ENCODE assay signal across 1 fruit fly cellular context in the genomic region with DNA sequence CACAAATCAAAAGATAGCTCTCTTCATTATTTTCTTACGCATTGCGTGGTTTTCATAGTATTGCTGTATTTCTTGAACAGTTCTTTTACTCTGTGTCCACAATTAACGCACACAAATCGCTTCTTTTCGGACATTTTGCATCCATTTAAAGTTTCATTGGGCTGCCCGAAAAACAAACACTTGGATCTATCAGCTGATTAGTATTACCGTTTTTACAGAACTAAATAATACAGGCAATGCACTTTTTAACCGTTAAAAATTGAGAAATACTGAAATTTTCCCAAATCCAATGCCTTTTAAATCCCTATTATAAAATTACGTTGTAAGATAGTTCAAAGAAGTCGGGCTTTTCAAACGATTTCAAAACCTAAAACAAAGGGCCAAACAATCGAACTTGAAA.
A peak's percentile ranks its signal among the peaks of the same experiment; 100 is the strongest.
TF ChIP-seq lines count a peak whose summit lies in the region.

Gene Arv1 (minus strand): TSS at position 226 of the 400 bp plus-strand sequence.

TF ChIP-seq in whole organism, embryonic, 481 proteins besides CTCF, POLR2A, EP300 and RAD21 (continued from another document):
- TF ChIP-seq CG10209 (GFP tag; optimal IDR thresholded peaks at IDR 0.05; lab: Kevin White, UChicago): no peak
- TF ChIP-seq pzg (GFP tag; optimal IDR thresholded peaks at IDR 0.05; lab: Kevin White, UChicago): peak; percentile 44
- TF ChIP-seq Dek (tag; optimal IDR thresholded peaks at IDR 0.05; lab: Kevin White, UChicago): no peak
- no peak for TF ChIP-seq chif (GFP tag; optimal IDR thresholded peaks at IDR 0.05; lab: Kevin White, UChicago)
- no peak for TF ChIP-seq ERR (GFP tag; optimal IDR thresholded peaks at IDR 0.05; lab: Kevin White, UChicago)
- peak; percentile 30 for TF ChIP-seq Dp (GFP tag; optimal IDR thresholded peaks at IDR 0.05; lab: Kevin White, UChicago)
- peak; percentile 28 for TF ChIP-seq CG1603 (tag; optimal IDR thresholded peaks at IDR 0.05; lab: Kevin White, UChicago)
- no peak for TF ChIP-seq tll (GFP tag; optimal IDR thresholded peaks at IDR 0.05; lab: Kevin White, UChicago)
- no peak for TF ChIP-seq HLH54F (GFP tag; optimal IDR thresholded peaks at IDR 0.05; lab: Kevin White, UChicago)
- no peak for TF ChIP-seq fru (optimal IDR thresholded peaks at IDR 0.05; lab: Kevin White, UChicago)
- TF ChIP-seq CG9727 (GFP tag; optimal IDR thresholded peaks at IDR 0.05; lab: Kevin White, UChicago): no peak
- no peak for TF ChIP-seq Spps (tag; optimal IDR thresholded peaks at IDR 0.05; lab: Kevin White, UChicago)
- no peak for TF ChIP-seq fd102C (GFP tag; optimal IDR thresholded peaks at IDR 0.05; lab: Kevin White, UChicago)
- TF ChIP-seq CG7928 (GFP tag; optimal IDR thresholded peaks at IDR 0.05; lab: Kevin White, UChicago): no peak
- no peak for TF ChIP-seq CG4820 (GFP tag; optimal IDR thresholded peaks at IDR 0.05; lab: Kevin White, UChicago)
- TF ChIP-seq CG11247 (GFP tag; IDR thresholded peaks at IDR 0.05; lab: Robert Waterston, UW): no peak
- TF ChIP-seq lmd (GFP tag; IDR thresholded peaks at IDR 0.05; lab: Robert Waterston, UW): no peak
- no peak for TF ChIP-seq CG14050 (GFP tag; IDR thresholded peaks at IDR 0.05; lab: Robert Waterston, UW)
- no peak for TF ChIP-seq CG8281 (tag; optimal IDR thresholded peaks at IDR 0.05; lab: Kevin White, UChicago)
- TF ChIP-seq BEAF-32 (GFP tag; optimal IDR thresholded peaks at IDR 0.05; lab: Kevin White, UChicago): peak; percentile 9
- TF ChIP-seq CG1832 (GFP tag; optimal IDR thresholded peaks at IDR 0.05; lab: Kevin White, UChicago): no peak
- no peak for TF ChIP-seq wor (GFP tag; IDR thresholded peaks at IDR 0.05; lab: Robert Waterston, UW)
- peak; percentile 72; the same call in 1 of the 4 replicates for TF ChIP-seq chinmo (GFP tag; IDR thresholded peaks at IDR 0.05; lab: Robert Waterston, UW; ENCODE audit: partially characterized antibody)
- TF ChIP-seq PHDP (tag; optimal IDR thresholded peaks at IDR 0.05; lab: Kevin White, UChicago): no peak
- no peak for TF ChIP-seq jigr1 (GFP tag; IDR thresholded peaks at IDR 0.05; lab: Robert Waterston, UW)
- TF ChIP-seq onecut (GFP tag; IDR thresholded peaks at IDR 0.05; lab: Robert Waterston, UW): no peak
- TF ChIP-seq Lim3 (GFP tag; IDR thresholded peaks at IDR 0.05; lab: Robert Waterston, UW): no peak
- peak in 1 of 2 experiments; percentile 7 for TF ChIP-seq Pdp1 (GFP tag; optimal IDR thresholded peaks at IDR 0.05; lab: Kevin White, UChicago)
- no peak for TF ChIP-seq CG12744 (GFP tag; optimal IDR thresholded peaks at IDR 0.05; lab: Kevin White, UChicago)
- no peak for TF ChIP-seq cwo (GFP tag; optimal IDR thresholded peaks at IDR 0.05; lab: Kevin White, UChicago)
- TF ChIP-seq Usf (GFP tag; optimal IDR thresholded peaks at IDR 0.05; lab: Kevin White, UChicago): no peak
- TF ChIP-seq CG2116 (GFP tag; optimal IDR thresholded peaks at IDR 0.05; lab: Kevin White, UChicago): no peak
- no peak for TF ChIP-seq GATAe (GFP tag; conservative IDR thresholded peaks at IDR 0.05; lab: Robert Waterston, UW)
- no peak for TF ChIP-seq Fer2 (tag; optimal IDR thresholded peaks at IDR 0.05; lab: Kevin White, UChicago)
- TF ChIP-seq zfh1 (GFP tag; IDR thresholded peaks at IDR 0.05; lab: Robert Waterston, UW): no peak
- peak; percentile 57 for TF ChIP-seq stwl (tag; optimal IDR thresholded peaks at IDR 0.05; lab: Kevin White, UChicago)
- TF ChIP-seq CG4424 (GFP tag; optimal IDR thresholded peaks at IDR 0.05; lab: Kevin White, UChicago): no peak
- no peak for TF ChIP-seq pho (GFP tag; optimal IDR thresholded peaks at IDR 0.05; lab: Kevin White, UChicago)
- TF ChIP-seq CG2129 (GFP tag; IDR thresholded peaks at IDR 0.05; lab: Robert Waterston, UW; ENCODE audit: partially characterized antibody): no peak
- no peak for TF ChIP-seq klu (GFP tag; IDR thresholded peaks at IDR 0.05; lab: Robert Waterston, UW)
- no peak for TF ChIP-seq Max (GFP tag; optimal IDR thresholded peaks at IDR 0.05; lab: Kevin White, UChicago)
- no peak for TF ChIP-seq CG6175 (GFP tag; IDR thresholded peaks at IDR 0.05; lab: Robert Waterston, UW)
- TF ChIP-seq amos (GFP tag; IDR thresholded peaks at IDR 0.05; lab: Robert Waterston, UW; ENCODE audit: partially characterized antibody): no peak
- no peak for TF ChIP-seq Dad (GFP tag; optimal IDR thresholded peaks at IDR 0.05; lab: Kevin White, UChicago)
- no peak for TF ChIP-seq Dfd (GFP tag; optimal IDR thresholded peaks at IDR 0.05; lab: Kevin White, UChicago)
- TF ChIP-seq CG18764 (GFP tag; optimal IDR thresholded peaks at IDR 0.05; lab: Kevin White, UChicago): no peak
- no peak for TF ChIP-seq yki (optimal IDR thresholded peaks at IDR 0.05; lab: Kevin White, UChicago)
- no peak for TF ChIP-seq Dref (GFP tag; IDR thresholded peaks at IDR 0.05; lab: Robert Waterston, UW)
- TF ChIP-seq Hand (GFP tag; optimal IDR thresholded peaks at IDR 0.05; lab: Kevin White, UChicago): no peak
- no peak for TF ChIP-seq Scr (GFP tag; IDR thresholded peaks at IDR 0.05; lab: Robert Waterston, UW; ENCODE audit: partially characterized antibody)
- no peak for TF ChIP-seq Poxn (GFP tag; IDR thresholded peaks at IDR 0.05; lab: Robert Waterston, UW)
- peak; percentile 54 for TF ChIP-seq MESR4 (GFP tag; optimal IDR thresholded peaks at IDR 0.05; lab: Kevin White, UChicago)
- no peak for TF ChIP-seq ham (GFP tag; IDR thresholded peaks at IDR 0.05; lab: Robert Waterston, UW)
- no peak for TF ChIP-seq CG4617 (GFP tag; optimal IDR thresholded peaks at IDR 0.05; lab: Kevin White, UChicago; ENCODE audit: borderline replicate concordance)
- TF ChIP-seq Opbp (GFP tag; IDR thresholded peaks at IDR 0.05; lab: Robert Waterston, UW; ENCODE audit: partially characterized antibody): peak; percentile 14; the same call in 1 of the 3 replicates
- no peak for TF ChIP-seq sob (GFP tag; IDR thresholded peaks at IDR 0.05; lab: Robert Waterston, UW)
- TF ChIP-seq CG10321 (GFP tag; IDR thresholded peaks at IDR 0.05; lab: Robert Waterston, UW): no peak
- no peak for TF ChIP-seq NFAT (GFP tag; IDR thresholded peaks at IDR 0.05; lab: Robert Waterston, UW)
- no peak for TF ChIP-seq CG12155 (GFP tag; optimal IDR thresholded peaks at IDR 0.05; lab: Kevin White, UChicago)
- no peak for TF ChIP-seq CkIIα-i1 (GFP tag; IDR thresholded peaks at IDR 0.05; lab: Robert Waterston, UW)
- TF ChIP-seq CG30020 (tag; optimal IDR thresholded peaks at IDR 0.05; lab: Kevin White, UChicago): peak; percentile 48
- TF ChIP-seq NC2β (GFP tag; optimal IDR thresholded peaks at IDR 0.05; lab: Kevin White, UChicago): no peak
- no peak for TF ChIP-seq CG11696 (GFP tag; IDR thresholded peaks at IDR 0.05; lab: Robert Waterston, UW)
- no peak for TF ChIP-seq sens-2 (GFP tag; IDR thresholded peaks at IDR 0.05; lab: Robert Waterston, UW)
- TF ChIP-seq CG13894 (tag; optimal IDR thresholded peaks at IDR 0.05; lab: Kevin White, UChicago): no peak
- no peak for TF ChIP-seq CG7987 (GFP tag; optimal IDR thresholded peaks at IDR 0.05; lab: Kevin White, UChicago)
- TF ChIP-seq crp (GFP tag; optimal IDR thresholded peaks at IDR 0.05; lab: Kevin White, UChicago): peak; percentile 19 to 83
- no peak for TF ChIP-seq CG8478 (optimal IDR thresholded peaks at IDR 0.05; lab: Kevin White, UChicago)
- peak; percentile 59 for TF ChIP-seq MBD-R2 (GFP tag; IDR thresholded peaks at IDR 0.05; lab: Robert Waterston, UW)
- TF ChIP-seq CG11560 (tag; IDR thresholded peaks at IDR 0.05; lab: Robert Waterston, UW): no peak
- no peak for TF ChIP-seq CoRest (tag; optimal IDR thresholded peaks at IDR 0.05; lab: Kevin White, UChicago)
- no peak for TF ChIP-seq ac (GFP tag; optimal IDR thresholded peaks at IDR 0.05; lab: Kevin White, UChicago)
- peak; percentile 29; the same call in 1 of the 2 replicates for TF ChIP-seq E2f2 (GFP tag; IDR thresholded peaks at IDR 0.05; lab: Robert Waterston, UW)
- TF ChIP-seq Kr (GFP tag; optimal IDR thresholded peaks at IDR 0.05; lab: Kevin White, UChicago): no peak
- no peak for TF ChIP-seq sd (tag; optimal IDR thresholded peaks at IDR 0.05; lab: Kevin White, UChicago)
- TF ChIP-seq unc-4 (GFP tag; IDR thresholded peaks at IDR 0.05; lab: Robert Waterston, UW; ENCODE audit: partially characterized antibody): no peak
- no peak for TF ChIP-seq HLHmδ (GFP tag; optimal IDR thresholded peaks at IDR 0.05; lab: Kevin White, UChicago)
- TF ChIP-seq inv (GFP tag; IDR thresholded peaks at IDR 0.05; lab: Robert Waterston, UW; ENCODE audit: partially characterized antibody): no peak
- TF ChIP-seq nom (GFP tag; optimal IDR thresholded peaks at IDR 0.05; lab: Kevin White, UChicago): no peak
- TF ChIP-seq CG10543 (GFP tag; optimal IDR thresholded peaks at IDR 0.05; lab: Kevin White, UChicago): no peak
- TF ChIP-seq CG10959 (GFP tag; IDR thresholded peaks at IDR 0.05; lab: Robert Waterston, UW): no peak
- TF ChIP-seq CG14710 (tag; optimal IDR thresholded peaks at IDR 0.05; lab: Kevin White, UChicago): peak; percentile 7
- no peak for TF ChIP-seq odd (GFP tag; optimal IDR thresholded peaks at IDR 0.05; lab: Kevin White, UChicago)
- peak; percentile 19; the same call in 1 of the 2 replicates for TF ChIP-seq CG13287 (GFP tag; IDR thresholded peaks at IDR 0.05; lab: Robert Waterston, UW; ENCODE audit: partially characterized antibody)
- no peak for TF ChIP-seq tna (GFP tag; IDR thresholded peaks at IDR 0.05; lab: Robert Waterston, UW; ENCODE audit: partially characterized antibody)
- no peak for TF ChIP-seq Rfx (GFP tag; IDR thresholded peaks at IDR 0.05; lab: Robert Waterston, UW)
- TF ChIP-seq HHEX (GFP tag; optimal IDR thresholded peaks at IDR 0.05; lab: Kevin White, UChicago): no peak
- TF ChIP-seq CG4707 (GFP tag; optimal IDR thresholded peaks at IDR 0.05; lab: Kevin White, UChicago): no peak
- no peak for TF ChIP-seq CG18619 (GFP tag; optimal IDR thresholded peaks at IDR 0.05; lab: Kevin White, UChicago)
- no peak for TF ChIP-seq CG2889 (GFP tag; IDR thresholded peaks at IDR 0.05; lab: Robert Waterston, UW)
- TF ChIP-seq CG3995 (GFP tag; optimal IDR thresholded peaks at IDR 0.05; lab: Kevin White, UChicago): no peak
- TF ChIP-seq Mes4 (GFP tag; optimal IDR thresholded peaks at IDR 0.05; lab: Kevin White, UChicago): no peak
- no peak for TF ChIP-seq Tbp (GFP tag; optimal IDR thresholded peaks at IDR 0.05; lab: Kevin White, UChicago)
- TF ChIP-seq luna (GFP tag; optimal IDR thresholded peaks at IDR 0.05; lab: Kevin White, UChicago): no peak
- no peak for TF ChIP-seq CG12219 (GFP tag; optimal IDR thresholded peaks at IDR 0.05; lab: Kevin White, UChicago)
- no peak for TF ChIP-seq D19A (tag; optimal IDR thresholded peaks at IDR 0.05; lab: Kevin White, UChicago)
- TF ChIP-seq tin (GFP tag; optimal IDR thresholded peaks at IDR 0.05; lab: Kevin White, UChicago): no peak
- TF ChIP-seq CG17829 (tag; optimal IDR thresholded peaks at IDR 0.05; lab: Kevin White, UChicago): no peak
- no peak for TF ChIP-seq lilli (GFP tag; optimal IDR thresholded peaks at IDR 0.05; lab: Kevin White, UChicago)
- no peak for TF ChIP-seq ind (GFP tag; optimal IDR thresholded peaks at IDR 0.05; lab: Kevin White, UChicago)
- TF ChIP-seq CG11695 (GFP tag; IDR thresholded peaks at IDR 0.05; lab: Robert Waterston, UW): no peak
- TF ChIP-seq Deaf1 (tag; optimal IDR thresholded peaks at IDR 0.05; lab: Kevin White, UChicago): no peak
- no peak for TF ChIP-seq CG8290 (GFP tag; optimal IDR thresholded peaks at IDR 0.05; lab: Kevin White, UChicago)
- TF ChIP-seq CG8290 (tag; optimal IDR thresholded peaks at IDR 0.05; lab: Kevin White, UChicago): no peak
- TF ChIP-seq abd-A (tag; optimal IDR thresholded peaks at IDR 0.05; lab: Kevin White, UChicago): no peak
- no peak for TF ChIP-seq peb (GFP tag; IDR thresholded peaks at IDR 0.05; lab: Robert Waterston, UW)
- TF ChIP-seq Fer1 (GFP tag; optimal IDR thresholded peaks at IDR 0.05; lab: Kevin White, UChicago): no peak
- TF ChIP-seq scrt (GFP tag; optimal IDR thresholded peaks at IDR 0.05; lab: Kevin White, UChicago): no peak
- no peak for TF ChIP-seq Ets97D (GFP tag; optimal IDR thresholded peaks at IDR 0.05; lab: Kevin White, UChicago)
- no peak for TF ChIP-seq Nf-YC (tag; optimal IDR thresholded peaks at IDR 0.05; lab: Kevin White, UChicago)
- no peak for TF ChIP-seq CG30403 (GFP tag; optimal IDR thresholded peaks at IDR 0.05; lab: Kevin White, UChicago)
- TF ChIP-seq gfzf (GFP tag; optimal IDR thresholded peaks at IDR 0.05; lab: Kevin White, UChicago): peak; percentile 81
- peak; percentile 76 for TF ChIP-seq Myb (GFP tag; optimal IDR thresholded peaks at IDR 0.05; lab: Kevin White, UChicago)
- TF ChIP-seq crc (GFP tag; optimal IDR thresholded peaks at IDR 0.05; lab: Kevin White, UChicago): no peak
- peak; percentile 27 for TF ChIP-seq trem (tag; optimal IDR thresholded peaks at IDR 0.05; lab: Kevin White, UChicago)
- TF ChIP-seq ftz-f1 (GFP tag; optimal IDR thresholded peaks at IDR 0.05; lab: Kevin White, UChicago): no peak
- no peak for TF ChIP-seq sima (GFP tag; optimal IDR thresholded peaks at IDR 0.05; lab: Kevin White, UChicago)
- TF ChIP-seq wek (GFP tag; optimal IDR thresholded peaks at IDR 0.05; lab: Kevin White, UChicago): no peak
